Fruit fly (Drosophila melanogaster) whole organism, prepupa: Measurements from ENCODE around the gene CG11241.

ENCODE experiments used
- CG11762 ChIP-seq: fragments of 200-800 bp; sonication (Bioruptor generic); optimal IDR thresholded peaks from 3 replicates; lab custom pipeline; 2016; ENCODE audit warnings: missing biosample characterization, missing genetic modification characterization; ENCODE audit not compliant: insufficient read depth
- CG11902 ChIP-seq: fragments of 200-800 bp; sonication (Bioruptor generic); optimal IDR thresholded peaks from 3 replicates; lab custom pipeline; 2016; ENCODE audit warnings: missing biosample characterization, missing genetic modification characterization
- CG1621 ChIP-seq: fragments of 200-800 bp; sonication (Bioruptor generic); optimal IDR thresholded peaks from 3 replicates; lab custom pipeline; 2018; ENCODE audit warnings: missing biosample characterization, mild to moderate bottlenecking, missing genetic modification characterization
- CG3032 ChIP-seq: fragments of 200-800 bp; optimal IDR thresholded peaks from 2 replicates; lab custom pipeline; 2019; ENCODE audit warnings: missing biosample characterization, mild to moderate bottlenecking, missing genetic modification characterization, moderate library complexity
- CG31627 ChIP-seq: fragments of 200-800 bp; sonication (Bioruptor generic); optimal IDR thresholded peaks from 3 replicates; lab custom pipeline; 2016; ENCODE audit warnings: missing biosample characterization, missing genetic modification characterization
- CG32006 ChIP-seq: fragments of 200-800 bp; sonication (Bioruptor generic); optimal IDR thresholded peaks from 3 replicates; lab custom pipeline; 2017; ENCODE audit warnings: missing biosample characterization, mild to moderate bottlenecking, missing genetic modification characterization
- CG3919 ChIP-seq: fragments of 200-800 bp; sonication (Bioruptor generic); optimal IDR thresholded peaks from 3 replicates; lab custom pipeline; 2016; ENCODE audit warnings: missing biosample characterization, missing genetic modification characterization
- CG6163 ChIP-seq: fragments of 200-800 bp; sonication (Bioruptor generic); IDR thresholded peaks from 3 replicates; pipeline ENCODE4 v1.3.6; 2022; ENCODE audit warnings: missing biosample characterization, missing genetic modification characterization
- CG6276 ChIP-seq: fragments of 200-800 bp; sonication (Bioruptor generic); optimal IDR thresholded peaks from 2 replicates; lab custom pipeline; 2017; ENCODE audit warnings: missing biosample characterization, mild to moderate bottlenecking, missing genetic modification characterization
- CG6792 ChIP-seq: fragments of 200-800 bp; sonication (Bioruptor generic); optimal IDR thresholded peaks from 3 replicates; lab custom pipeline; 2016; ENCODE audit warnings: missing biosample characterization, missing genetic modification characterization
- CG6854 ChIP-seq: fragments of 200-800 bp; sonication (Bioruptor generic); optimal IDR thresholded peaks from 2 replicates; lab custom pipeline; 2017; ENCODE audit warnings: missing biosample characterization, mild to moderate bottlenecking, missing genetic modification characterization
- CG8119 ChIP-seq: fragments of 200-800 bp; sonication (Bioruptor generic); IDR thresholded peaks from 3 replicates; pipeline ENCODE4 v1.3.6; 2022; ENCODE audit warnings: missing biosample characterization, missing genetic modification characterization
- CG8319 ChIP-seq: fragments of 200-800 bp; sonication (Bioruptor generic); optimal IDR thresholded peaks from 3 replicates; lab custom pipeline; 2016; ENCODE audit warnings: missing biosample characterization, missing genetic modification characterization
- CG8632 ChIP-seq: fragments of 200-800 bp; sonication (Bioruptor generic); optimal IDR thresholded peaks from 3 replicates; lab custom pipeline; 2016; ENCODE audit warnings: missing biosample characterization, missing genetic modification characterization
- Eip75B ChIP-seq: fragments of 200-800 bp; sonication (Bioruptor generic); optimal IDR thresholded peaks from 3 replicates; lab custom pipeline; 2016; ENCODE audit warnings: missing biosample characterization, missing genetic modification characterization
- Eip78C ChIP-seq: fragments of 200-800 bp; sonication (Bioruptor generic); peaks from one replicate; lab custom pipeline; 2016; ENCODE audit warnings: missing biosample characterization, missing genetic modification characterization
- Eip93F ChIP-seq: fragments of 200-800 bp; sonication (Bioruptor generic); optimal IDR thresholded peaks from 2 replicates; lab custom pipeline; 2016; ENCODE audit warnings: missing biosample characterization, mild to moderate bottlenecking, missing genetic modification characterization
- Ets96B ChIP-seq: fragments of 200-800 bp; optimal IDR thresholded peaks from 2 replicates; lab custom pipeline; 2019; ENCODE audit warnings: missing biosample characterization, mild to moderate bottlenecking, missing genetic modification characterization, moderate library complexity
- Hr38 ChIP-seq: sonication (Bioruptor generic); optimal IDR thresholded peaks from 2 replicates; lab custom pipeline; 2016; ENCODE audit warnings: missing biosample characterization, missing genetic modification characterization
- Hr39 ChIP-seq: fragments of 200-800 bp; sonication (Bioruptor generic); optimal IDR thresholded peaks from 2 replicates; lab custom pipeline; 2016; ENCODE audit warnings: missing biosample characterization, missing genetic modification characterization
- Met ChIP-seq: fragments of 200-800 bp; sonication (Bioruptor generic); optimal IDR thresholded peaks from 3 replicates; lab custom pipeline; 2016; ENCODE audit warnings: missing biosample characterization, missing genetic modification characterization
- OdsH ChIP-seq: fragments of 200-800 bp; sonication (Bioruptor generic); optimal IDR thresholded peaks from 3 replicates; lab custom pipeline; 2016; ENCODE audit warnings: missing biosample characterization, missing genetic modification characterization
- Smox ChIP-seq: fragments of 200-800 bp; sonication (Bioruptor generic); optimal IDR thresholded peaks from 3 replicates; lab custom pipeline; 2016; ENCODE audit warnings: missing biosample characterization, missing genetic modification characterization
- Sox102F ChIP-seq: fragments of 200-800 bp; sonication (Bioruptor generic); optimal IDR thresholded peaks from 2 replicates; lab custom pipeline; 2016; ENCODE audit warnings: missing biosample characterization, mild to moderate bottlenecking, missing genetic modification characterization
- Sox14 ChIP-seq: fragments of 200-800 bp; sonication (Bioruptor generic); optimal IDR thresholded peaks from 3 replicates; lab custom pipeline; 2016; ENCODE audit warnings: missing biosample characterization, missing genetic modification characterization
- Sox15 ChIP-seq: fragments of 200-800 bp; sonication (Bioruptor generic); optimal IDR thresholded peaks from 3 replicates; lab custom pipeline; 2016; ENCODE audit warnings: missing biosample characterization, missing genetic modification characterization
- dac ChIP-seq: fragments of 200-800 bp; sonication (Bioruptor generic); optimal IDR thresholded peaks from 2 replicates; lab custom pipeline; 2017; ENCODE audit warnings: missing biosample characterization, mild to moderate bottlenecking, missing genetic modification characterization
- dsx ChIP-seq: fragments of 200-800 bp; optimal IDR thresholded peaks from 3 replicates; lab custom pipeline; 2019; ENCODE audit warnings: missing biosample characterization, mild to moderate bottlenecking, missing genetic modification characterization, moderate library complexity; ENCODE audit not compliant: poor library complexity, severe bottlenecking
- esn ChIP-seq: fragments of 200-800 bp; sonication (Bioruptor generic); optimal IDR thresholded peaks from 2 replicates; lab custom pipeline; 2016; ENCODE audit warnings: missing biosample characterization, mild to moderate bottlenecking, missing genetic modification characterization, moderate library complexity
- lz ChIP-seq: fragments of 200-800 bp; sonication (Bioruptor generic); optimal IDR thresholded peaks from 3 replicates; lab custom pipeline; 2016; ENCODE audit warnings: missing biosample characterization, missing genetic modification characterization
- salr ChIP-seq, 2 experiments: fragments of 200-800 bp; sonication (Bioruptor generic); optimal IDR thresholded peaks; 3 replicates each; lab custom pipeline; 2016 to 2018; ENCODE audit warnings: missing biosample characterization in 2 of 2, missing genetic modification characterization in 2 of 2, mild to moderate bottlenecking in 1 of 2
- svp ChIP-seq: fragments of 200-800 bp; sonication (Bioruptor generic); peaks from one replicate; lab custom pipeline; 2016; ENCODE audit warnings: missing biosample characterization, missing genetic modification characterization
- topi ChIP-seq: fragments of 200-800 bp; sonication (Bioruptor generic); optimal IDR thresholded peaks from 3 replicates; lab custom pipeline; 2016; ENCODE audit warnings: missing biosample characterization, missing genetic modification characterization

Gene CG11241

dm6 chr3L:22741389-22742120, 3.3 kb upstream of the CG11241 start, which contains the start of gene CG7369 (continued):
- TF ChIP-seq OdsH (GFP tag; lab: Kevin White, UChicago) (peak; percentile 90), Eip75B (GFP tag; lab: Kevin White, UChicago) (peak; percentile 76), esn (GFP tag; lab: Kevin White, UChicago) (peak; percentile 90), lz (GFP tag; lab: Kevin White, UChicago) (peak; percentile 88), CG6792 (GFP tag; lab: Kevin White, UChicago) (peak; percentile 85), Smox (GFP tag; lab: Kevin White, UChicago) (peak; percentile 88), Met (GFP tag; lab: Kevin White, UChicago) (peak; percentile 87), dsx (GFP tag; lab: Kevin White, UChicago) (peak; percentile 99), topi (GFP tag; lab: Kevin White, UChicago) (peak; percentile 86), Sox102F (peak; percentile 86), CG11902 (GFP tag; lab: Kevin White, UChicago) (peak; percentile 84), CG6854 (peak; percentile 14), CG3032 (tag; lab: Kevin White, UChicago) (peak; percentile 85), CG1621 (tag; lab: Kevin White, UChicago) (peak; percentile 60), svp (peak; percentile 94), dac (GFP tag; lab: Kevin White, UChicago) (peak; percentile 75)

dm6 chr3L:22733607-22734006, 4.6 kb downstream of the CG11241 start:
- TF ChIP-seq CG3919 = no peak

- TF ChIP-seq lz (GFP tag; lab: Kevin White, UChicago) = no peak
- TF ChIP-seq CG11762 (GFP tag; lab: Kevin White, UChicago) = no peak
- no peak for TF ChIP-seq Eip75B (GFP tag; lab: Kevin White, UChicago)
- TF ChIP-seq Ets96B = no peak
- no peak for TF ChIP-seq salr (GFP tag; optimal IDR thresholded peaks at IDR 0.05; lab: Kevin White, UChicago)
- no peak for TF ChIP-seq Sox15 (GFP tag; lab: Kevin White, UChicago)
- no peak for TF ChIP-seq CG8632 (GFP tag; lab: Kevin White, UChicago)
- TF ChIP-seq CG31627 (GFP tag; lab: Kevin White, UChicago) = no peak
- TF ChIP-seq CG3919 = no peak
- TF ChIP-seq CG1621 (tag; lab: Kevin White, UChicago) = no peak
- no peak for TF ChIP-seq CG32006
- no peak for TF ChIP-seq CG6163 (GFP tag; lab: Robert Waterston, UW)
- TF ChIP-seq Eip78C (GFP tag; lab: Kevin White, UChicago) = no peak
Observed at dm6 chr3L:22731393-22731792, 6.8 kb downstream of the CG11241 start.

- TF ChIP-seq CG6276 (GFP tag; lab: Kevin White, UChicago) (no peak), Smox (GFP tag; lab: Kevin White, UChicago) (no peak), Eip93F (no peak), CG8319 (GFP tag; lab: Kevin White, UChicago) (no peak), CG31627 (GFP tag; lab: Kevin White, UChicago) (no peak), Hr39 (GFP tag; lab: Kevin White, UChicago) (no peak), CG8119 (no peak), Hr38 (GFP tag; lab: Kevin White, UChicago) (no peak), lz (GFP tag; lab: Kevin White, UChicago) (no peak), CG11762 (GFP tag; lab: Kevin White, UChicago) (no peak), Sox14 (GFP tag; lab: Kevin White, UChicago) (no peak), CG8632 (GFP tag; lab: Kevin White, UChicago) (no peak)
- TF ChIP-seq, all 60 proteins: peak for 0
Observed at dm6 chr3L:22729466-22729865, 8.8 kb downstream of the CG11241 start, which contains the start of gene CG32454. Gene CG32454 (plus strand): TSS chr3L:22729766.
